Worm (Caenorhabditis elegans): Measurements from ENCODE around the gene nlp-14.

DNA sequence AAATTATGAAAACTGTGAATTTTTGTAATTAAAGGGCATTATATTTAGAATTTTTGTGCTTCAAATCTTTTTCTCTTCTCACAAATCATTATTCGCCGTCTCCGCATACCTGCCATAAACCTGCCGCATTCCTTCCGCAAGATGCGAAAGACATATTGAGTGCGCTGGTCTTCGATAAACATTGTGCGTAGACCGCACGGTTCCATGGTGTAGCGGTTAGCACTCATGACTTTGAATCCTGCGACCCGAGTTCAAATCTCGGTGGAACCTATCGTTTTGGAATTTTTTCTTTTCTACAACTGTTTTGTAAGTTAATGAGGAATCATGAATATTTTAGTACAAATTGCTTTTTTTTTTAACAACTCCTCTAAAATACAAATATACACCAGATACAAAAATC, 6.2 kb upstream of the nlp-14 start:
- TF ChIP-seq egrh-3 (GFP tag; IDR thresholded peaks at IDR 0.05) = no peak
- 0 out of 2 replicates have a peak, but pooled peaks have one; percentile 26 for TF ChIP-seq hmg-20 (GFP tag; IDR thresholded peaks at IDR 0.05)
- TF ChIP-seq sea-2 (GFP tag; IDR thresholded peaks at IDR 0.05) = no peak
- TF ChIP-seq unc-62 (GFP tag; optimal IDR thresholded peaks at IDR 0.05) = no peak
- no peak for TF ChIP-seq snpc-1.1 (tag; optimal IDR thresholded peaks at IDR 0.05; ENCODE audit: insufficient read depth)
- TF ChIP-seq bed-2 (GFP tag; IDR thresholded peaks at IDR 0.05) = no peak
- TF ChIP-seq nhr-80 (tag; optimal IDR thresholded peaks at IDR 0.05) = no peak
- no peak for TF ChIP-seq ztf-3 (GFP tag; optimal IDR thresholded peaks at IDR 0.05)

Data from whole organism, young adult.